Fruit fly (Drosophila melanogaster) whole organism: Measurements from ENCODE around the gene CG13601.

Experiments
- CG8478 ChIP-seq: fragments of >200 bp; optimal IDR thresholded peaks from 2 replicates; lab custom pipeline; 2018; ENCODE audit warnings: inconsistent platforms
- Dll ChIP-seq: fragments of >200 bp; optimal IDR thresholded peaks from 2 replicates; lab custom pipeline; 2017
- EcR ChIP-seq, 2 experiments: fragments of >200 bp; optimal IDR thresholded peaks; 2 replicates each; lab custom pipeline; 2017; ENCODE audit warnings: missing biosample characterization in 2 of 2, missing genetic modification characterization in 2 of 2, missing genetic modification reagents in 2 of 2
- pan ChIP-seq: fragments of >200 bp; optimal IDR thresholded peaks from 2 replicates; lab custom pipeline; 2017
- psq ChIP-seq: fragments of >200 bp; optimal IDR thresholded peaks from 2 replicates; lab custom pipeline; 2017
- usp ChIP-seq: fragments of >200 bp; optimal IDR thresholded peaks from 2 replicates; lab custom pipeline; 2017; ENCODE audit warnings: missing biosample characterization, missing genetic modification characterization, mixed read lengths

Gene CG13601

dm6 chr3R:23912349-23912748 lies 15.1 kb downstream of the CG13601 start:
- no peak for TF ChIP-seq pan
- no peak for TF ChIP-seq EcR (GFP tag; optimal IDR thresholded peaks at IDR 0.05; lab: Kevin White, UChicago)
- TF ChIP-seq usp (GFP tag; lab: Kevin White, UChicago): no peak
- TF ChIP-seq psq: no peak
- peak; percentile 6 for TF ChIP-seq Dll (lab: Kevin White, UChicago)
- TF ChIP-seq CG8478 (lab: Kevin White, UChicago): no peak

- no peak for TF ChIP-seq CG8478 (lab: Kevin White, UChicago)
- peak in 1 of 2 experiments; percentile 39 for TF ChIP-seq EcR (GFP tag; optimal IDR thresholded peaks at IDR 0.05; lab: Kevin White, UChicago)
Measured at dm6 chr3R:23911073-23911690, 16.3 kb downstream of the CG13601 start.

- TF ChIP-seq Dll (lab: Kevin White, UChicago) (no peak), CG8478 (lab: Kevin White, UChicago) (no peak), usp (GFP tag; lab: Kevin White, UChicago) (no peak), pan (no peak)
Measured at dm6 chr3R:23910260-23910887, 17.1 kb downstream of the CG13601 start.

dm6 chr3R:23909347-23909862 lies 18.0 kb downstream of the CG13601 start:
- TF ChIP-seq CG8478 (lab: Kevin White, UChicago) (no peak), EcR (GFP tag; optimal IDR thresholded peaks at IDR 0.05; lab: Kevin White, UChicago) (no peak), Dll (lab: Kevin White, UChicago) (no peak)

- TF ChIP-seq psq (no peak), pan (no peak), Dll (lab: Kevin White, UChicago) (no peak), CG8478 (lab: Kevin White, UChicago) (no peak), usp (GFP tag; lab: Kevin White, UChicago) (no peak), EcR (GFP tag; optimal IDR thresholded peaks at IDR 0.05; lab: Kevin White, UChicago) (no peak)
Measured at dm6 chr3R:23903425-23903824, 24.0 kb downstream of the CG13601 start.

dm6 chr3R:23902557-23902956 lies 24.9 kb downstream of the CG13601 start:
- no peak for TF ChIP-seq Dll (lab: Kevin White, UChicago)
- no peak for TF ChIP-seq psq
- TF ChIP-seq pan: no peak
- no peak for TF ChIP-seq usp (GFP tag; lab: Kevin White, UChicago)
- TF ChIP-seq EcR (GFP tag; optimal IDR thresholded peaks at IDR 0.05; lab: Kevin White, UChicago): no peak
- TF ChIP-seq CG8478 (lab: Kevin White, UChicago): no peak

- no peak for TF ChIP-seq EcR (GFP tag; optimal IDR thresholded peaks at IDR 0.05; lab: Kevin White, UChicago)
- no peak for TF ChIP-seq CG8478 (lab: Kevin White, UChicago)
- TF ChIP-seq usp (GFP tag; lab: Kevin White, UChicago): no peak
- no peak for TF ChIP-seq psq
- TF ChIP-seq Dll (lab: Kevin White, UChicago): no peak
- TF ChIP-seq pan: no peak
Measured at dm6 chr3R:23902034-23902433, 25.4 kb downstream of the CG13601 start.

- TF ChIP-seq usp (GFP tag; lab: Kevin White, UChicago): no peak
- TF ChIP-seq CG8478 (lab: Kevin White, UChicago): no peak
- TF ChIP-seq EcR (GFP tag; optimal IDR thresholded peaks at IDR 0.05; lab: Kevin White, UChicago): no peak
- TF ChIP-seq pan: no peak
- no peak for TF ChIP-seq Dll (lab: Kevin White, UChicago)
- no peak for TF ChIP-seq psq
Measured at dm6 chr3R:23900092-23900491, 27.3 kb downstream of the CG13601 start.

dm6 chr3R:23893460-23893859 lies 34.0 kb downstream of the CG13601 start, which contains the start of gene tbrd-1:
Gene tbrd-1, minus strand, starts transcription at chr3R:23893560.
- TF ChIP-seq EcR (GFP tag; optimal IDR thresholded peaks at IDR 0.05; lab: Kevin White, UChicago) (no peak), psq (no peak)

- no peak for TF ChIP-seq pan
- no peak for TF ChIP-seq EcR (GFP tag; optimal IDR thresholded peaks at IDR 0.05; lab: Kevin White, UChicago)
- TF ChIP-seq usp (GFP tag; lab: Kevin White, UChicago): no peak
- TF ChIP-seq CG8478 (lab: Kevin White, UChicago): no peak
- no peak for TF ChIP-seq psq
- TF ChIP-seq Dll (lab: Kevin White, UChicago): no peak
Measured at dm6 chr3R:23890886-23891285, 36.5 kb downstream of the CG13601 start, which contains the start of gene TfIIA-S. Gene TfIIA-S, minus strand, starts transcription at chr3R:23891060.

- TF ChIP-seq CG8478 (lab: Kevin White, UChicago) (no peak), EcR (GFP tag; optimal IDR thresholded peaks at IDR 0.05; lab: Kevin White, UChicago) (no peak), psq (no peak), pan (no peak), usp (GFP tag; lab: Kevin White, UChicago) (no peak), Dll (lab: Kevin White, UChicago) (no peak)
Measured at dm6 chr3R:23889922-23890321, 37.5 kb downstream of the CG13601 start, which contains the start of gene Pli. Gene Pli, minus strand, starts transcription at chr3R:23890052.
